Worm (Caenorhabditis elegans) whole organism, L2 larva: ENCODE measurements around the gene nhr-156.

Source experiments
- C34F6.9 ChIP-seq: fragments of 150-350 bp; optimal IDR thresholded peaks from 2 replicates; lab custom pipeline; 2014; ENCODE audit warnings: missing biosample characterization, missing genetic modification characterization
- Y55F3AM.14 ChIP-seq: fragments of 200-800 bp; sonication (Bioruptor generic); optimal IDR thresholded peaks from 2 replicates; lab custom pipeline; 2018; ENCODE audit warnings: mild to moderate bottlenecking, missing genetic modification characterization, missing compliant biosample characterization
- ZK546.5 ChIP-seq: sonication (generic microtip); optimal IDR thresholded peaks from 2 replicates; lab custom pipeline; 2017; ENCODE audit warnings: missing biosample characterization, missing genetic modification characterization
- alr-1 ChIP-seq: fragments of 150-350 bp; optimal IDR thresholded peaks from 2 replicates; lab custom pipeline; 2014; ENCODE audit warnings: missing biosample characterization, missing genetic modification characterization
- ama-1 ChIP-seq: fragments of 150-350 bp; optimal IDR thresholded peaks from 2 replicates; lab custom pipeline; 2018; ENCODE audit warnings: inconsistent platforms
- blmp-1 ChIP-seq: sonication (generic microtip); optimal IDR thresholded peaks from 2 replicates; lab custom pipeline; 2017; ENCODE audit warnings: missing genetic modification characterization, mild to moderate bottlenecking, missing compliant biosample characterization, antibody characterized with exemption, moderate library complexity; ENCODE audit not compliant: insufficient read depth
- ceh-16 ChIP-seq: fragments of 150-350 bp; optimal IDR thresholded peaks from 2 replicates; lab custom pipeline; 2014; ENCODE audit warnings: missing biosample characterization, missing genetic modification characterization
- ceh-82 ChIP-seq: fragments of 150-350 bp; optimal IDR thresholded peaks from 2 replicates; lab custom pipeline; 2014; ENCODE audit warnings: missing biosample characterization, missing genetic modification characterization
- dmd-4 ChIP-seq: sonication (generic microtip); optimal IDR thresholded peaks from 2 replicates; lab custom pipeline; 2017; ENCODE audit warnings: missing biosample characterization, missing genetic modification characterization
- elt-1 ChIP-seq: fragments of 150-350 bp; optimal IDR thresholded peaks from 2 replicates; lab custom pipeline; 2014; ENCODE audit warnings: missing biosample characterization, missing genetic modification characterization
- elt-3 ChIP-seq: sonication (generic microtip); optimal IDR thresholded peaks from 2 replicates; lab custom pipeline; 2017; ENCODE audit warnings: missing biosample characterization, missing genetic modification characterization
- fos-1 ChIP-seq: fragments of 150-350 bp; optimal IDR thresholded peaks from 2 replicates; lab custom pipeline; 2014; ENCODE audit warnings: missing biosample characterization, missing genetic modification characterization
- gmeb-1 ChIP-seq: fragments of 150-350 bp; optimal IDR thresholded peaks from 2 replicates; lab custom pipeline; 2014; ENCODE audit warnings: missing biosample characterization, missing genetic modification characterization
- lin-11 ChIP-seq: fragments of 150-350 bp; sonication (generic microtip); optimal IDR thresholded peaks from 2 replicates; lab custom pipeline; 2014; ENCODE audit warnings: missing biosample characterization, missing genetic modification characterization, inconsistent platforms, mixed read lengths
- lsy-2 ChIP-seq, 2 experiments: fragments of 150-350 bp in 1 of 2; sonication (generic microtip) in 1 of 2; optimal IDR thresholded peaks; 2 replicates each; lab custom pipeline; 2014 to 2017; ENCODE audit warnings: missing biosample characterization in 2 of 2, missing genetic modification characterization in 2 of 2
- mbf-1 ChIP-seq: sonication (generic microtip); optimal IDR thresholded peaks from 2 replicates; lab custom pipeline; 2017; ENCODE audit warnings: missing biosample characterization, missing genetic modification characterization
- nhr-10 ChIP-seq: sonication (generic microtip); optimal IDR thresholded peaks from 2 replicates; lab custom pipeline; 2017; ENCODE audit warnings: missing biosample characterization, missing genetic modification characterization
- nhr-11 ChIP-seq: fragments of 150-350 bp; optimal IDR thresholded peaks from 2 replicates; lab custom pipeline; 2014; ENCODE audit warnings: missing biosample characterization, missing genetic modification characterization
- nhr-12 ChIP-seq: fragments of 150-350 bp; optimal IDR thresholded peaks from 2 replicates; lab custom pipeline; 2014; ENCODE audit warnings: missing biosample characterization, missing genetic modification characterization
- nhr-129 ChIP-seq: fragments of 150-350 bp; optimal IDR thresholded peaks from 2 replicates; lab custom pipeline; 2014; ENCODE audit warnings: missing biosample characterization, missing genetic modification characterization
- nhr-21 ChIP-seq: fragments of 150-350 bp; optimal IDR thresholded peaks from 2 replicates; lab custom pipeline; 2014; ENCODE audit warnings: missing biosample characterization, missing genetic modification characterization
- nhr-23 ChIP-seq: fragments of 150-350 bp; optimal IDR thresholded peaks from 2 replicates; lab custom pipeline; 2014; ENCODE audit warnings: missing biosample characterization, missing genetic modification reagents, missing genetic modification characterization
- nhr-6 ChIP-seq: fragments of 150-350 bp; optimal IDR thresholded peaks from 2 replicates; lab custom pipeline; 2014; ENCODE audit warnings: missing biosample characterization, missing genetic modification characterization
- nhr-77 ChIP-seq: fragments of 150-350 bp; optimal IDR thresholded peaks from 2 replicates; lab custom pipeline; 2014; ENCODE audit warnings: missing biosample characterization, missing genetic modification characterization
- peb-1 ChIP-seq: fragments of 150-350 bp; optimal IDR thresholded peaks from 2 replicates; lab custom pipeline; 2014; ENCODE audit warnings: missing biosample characterization, missing genetic modification characterization
- sem-4 ChIP-seq: fragments of 150-350 bp; optimal IDR thresholded peaks from 2 replicates; lab custom pipeline; 2014; ENCODE audit warnings: missing biosample characterization, missing genetic modification reagents, missing genetic modification characterization
- skn-1 ChIP-seq: sonication (generic microtip); optimal IDR thresholded peaks from 2 replicates; lab custom pipeline; 2017; ENCODE audit warnings: missing biosample characterization, missing genetic modification characterization
- sma-3 ChIP-seq: sonication (generic microtip); optimal IDR thresholded peaks from 2 replicates; lab custom pipeline; 2016; ENCODE audit warnings: missing genetic modification reagents, missing genetic modification characterization, missing compliant biosample characterization
- sma-9 ChIP-seq, 2 experiments: fragments of 150-350 bp in 1 of 2; sonication (generic microtip) in 1 of 2; optimal IDR thresholded peaks; 2 replicates each; lab custom pipeline; 2014 to 2016; ENCODE audit warnings: missing genetic modification characterization in 2 of 2, mild to moderate bottlenecking in 1 of 2, missing biosample characterization in 1 of 2, missing compliant biosample characterization in 1 of 2, missing genetic modification reagents in 1 of 2, moderate library complexity in 1 of 2
- snpc-4 ChIP-seq: fragments of 150-350 bp; optimal IDR thresholded peaks from 2 replicates; lab custom pipeline; 2014; ENCODE audit warnings: missing biosample characterization, missing genetic modification characterization
- unc-55 ChIP-seq: fragments of 150-350 bp; sonication (generic microtip); optimal IDR thresholded peaks from 3 replicates; lab custom pipeline; 2014; ENCODE audit warnings: missing biosample characterization, missing genetic modification reagents, missing genetic modification characterization
- unc-62 ChIP-seq: fragments of 150-350 bp; optimal IDR thresholded peaks from 2 replicates; lab custom pipeline; 2014; ENCODE audit warnings: missing biosample characterization, missing genetic modification reagents, missing genetic modification characterization

The nhr-156 gene

ce11 chrV:3884550-3884949 is 21.4 kb upstream of the nhr-156 start:
- TF ChIP-seq sem-4 (tag; lab: Kevin White, UChicago) (no peak), blmp-1 (no peak), nhr-129 (no peak), lin-11 (no peak), gmeb-1 (tag; lab: Kevin White, UChicago) (no peak), ceh-16 (tag; lab: Kevin White, UChicago) (no peak), dmd-4 (tag; lab: Kevin White, UChicago) (no peak), ceh-82 (tag; lab: Kevin White, UChicago) (no peak), nhr-77 (no peak), ZK546.5 (tag; lab: Kevin White, UChicago) (no peak), nhr-10 (tag; lab: Kevin White, UChicago) (no peak), skn-1 (tag; lab: Kevin White, UChicago) (no peak), nhr-11 (tag; lab: Kevin White, UChicago) (no peak), unc-55 (GFP tag; lab: Kevin White, UChicago) (no peak), Y55F3AM.14 (no peak), lsy-2 (tag; optimal IDR thresholded peaks at IDR 0.05; lab: Kevin White, UChicago) (no peak), sma-9 (GFP tag; optimal IDR thresholded peaks at IDR 0.05; lab: Kevin White, UChicago) (no peak), sma-9 (tag; optimal IDR thresholded peaks at IDR 0.05; lab: Kevin White, UChicago) (no peak), sma-3 (no peak)

ce11 chrV:3886104-3886503 is 19.8 kb upstream of the nhr-156 start, which contains the start of gene nhr-124:
nhr-124 (minus strand) TSS chrV:3886204.
- TF ChIP-seq nhr-77, result no peak
- TF ChIP-seq unc-55 (GFP tag; lab: Kevin White, UChicago), result no peak
- TF ChIP-seq blmp-1, result no peak
- no peak for TF ChIP-seq elt-3 (tag; lab: Kevin White, UChicago)
- TF ChIP-seq nhr-10 (tag; lab: Kevin White, UChicago), result no peak
- TF ChIP-seq, all 48 proteins: peak for 0

ce11 chrV:3889113-3889512 is 16.8 kb upstream of the nhr-156 start, which contains the start of gene C17E7.13:
C17E7.13 (minus strand) TSS chrV:3889288.
- TF ChIP-seq unc-55 (GFP tag; lab: Kevin White, UChicago), result no peak
- peak; percentile 59 for TF ChIP-seq fos-1 (tag; lab: Kevin White, UChicago)
- no peak for TF ChIP-seq skn-1 (tag; lab: Kevin White, UChicago)

- TF ChIP-seq peb-1 (tag; lab: Kevin White, UChicago) (no peak), unc-62 (GFP tag; lab: Kevin White, UChicago) (no peak), snpc-4 (tag; lab: Kevin White, UChicago) (no peak), ceh-16 (tag; lab: Kevin White, UChicago) (no peak), sma-9 (GFP tag; optimal IDR thresholded peaks at IDR 0.05; lab: Kevin White, UChicago) (no peak), sma-9 (tag; optimal IDR thresholded peaks at IDR 0.05; lab: Kevin White, UChicago) (no peak), Y55F3AM.14 (no peak), alr-1 (tag; lab: Kevin White, UChicago) (no peak), sem-4 (tag; lab: Kevin White, UChicago) (no peak), nhr-10 (tag; lab: Kevin White, UChicago) (no peak), elt-1 (tag; lab: Kevin White, UChicago) (no peak), C34F6.9 (tag; lab: Kevin White, UChicago) (no peak), nhr-11 (tag; lab: Kevin White, UChicago) (no peak)
Measured at ce11 chrV:3890761-3891160, 15.1 kb upstream of the nhr-156 start, which contains the start of gene C17E7.9. C17E7.9 (minus strand) TSS chrV:3890861.

- TF ChIP-seq nhr-21 (tag; lab: Kevin White, UChicago) (no peak), snpc-4 (tag; lab: Kevin White, UChicago) (no peak), nhr-129 (no peak), nhr-77 (no peak), nhr-6 (tag; lab: Kevin White, UChicago) (no peak), ceh-82 (tag; lab: Kevin White, UChicago) (no peak), alr-1 (tag; lab: Kevin White, UChicago) (no peak), ZK546.5 (tag; lab: Kevin White, UChicago) (no peak), unc-62 (GFP tag; lab: Kevin White, UChicago) (no peak), lin-11 (no peak), mbf-1 (tag; lab: Kevin White, UChicago) (no peak), nhr-12 (tag; lab: Kevin White, UChicago) (no peak), blmp-1 (no peak), ama-1 (lab: Kevin White, UChicago) (no peak), nhr-23 (tag; lab: Kevin White, UChicago) (no peak), peb-1 (tag; lab: Kevin White, UChicago) (no peak), elt-3 (tag; lab: Kevin White, UChicago) (no peak), Y55F3AM.14 (no peak)
Measured at ce11 chrV:3891919-3892318, 14.0 kb upstream of the nhr-156 start, which contains the start of gene C17E7.12. C17E7.12 (minus strand) TSS chrV:3892019.
